Worm (Caenorhabditis elegans) whole organism, young adult: Measurements from ENCODE around the gene cdh-1.

Experiments
- B0019.2 ChIP-seq: fragments of 200-800 bp; sonication (Bioruptor generic); conservative IDR thresholded peaks from 2 replicates; pipeline ENCODE4 v1.3.6; 2022; ENCODE audit warnings: missing genetic modification reagents, missing genetic modification characterization, missing compliant biosample characterization
- C06A6.2 ChIP-seq: fragments of 200-800 bp; sonication (Bioruptor generic); conservative IDR thresholded peaks from 2 replicates; pipeline ENCODE4 v1.3.6; 2022; ENCODE audit warnings: missing genetic modification characterization, missing compliant biosample characterization
- C17E4.6 ChIP-seq: fragments of 200-800 bp; sonication (Bioruptor generic); IDR thresholded peaks from 2 replicates; pipeline ENCODE4 v1.3.6; 2022; ENCODE audit warnings: missing genetic modification reagents, missing genetic modification characterization, missing compliant biosample characterization
- D2030.7 ChIP-seq: fragments of 200-800 bp; sonication (Bioruptor generic); IDR thresholded peaks from 2 replicates; pipeline ENCODE4 v1.3.6; 2022; ENCODE audit warnings: missing genetic modification reagents, missing genetic modification characterization, missing compliant biosample characterization
- F10E7.11 ChIP-seq: sonication (generic microtip); optimal IDR thresholded peaks from 2 replicates; lab custom pipeline; 2017; ENCODE audit warnings: mild to moderate bottlenecking, missing genetic modification characterization, moderate library complexity, missing compliant biosample characterization
- F33H1.4 ChIP-seq: fragments of 200-800 bp; sonication (Bioruptor generic); IDR thresholded peaks from 2 replicates; pipeline ENCODE4 v1.3.6; 2022; ENCODE audit warnings: missing genetic modification reagents, missing genetic modification characterization, missing compliant biosample characterization
- F49E8.2 ChIP-seq: sonication (generic microtip); optimal IDR thresholded peaks from 3 replicates; lab custom pipeline; 2017; ENCODE audit warnings: missing genetic modification characterization, mild to moderate bottlenecking, missing compliant biosample characterization, antibody characterized with exemption, moderate library complexity; ENCODE audit not compliant: insufficient read depth
- F55B11.4 ChIP-seq: sonication (generic microtip); optimal IDR thresholded peaks from 2 replicates; lab custom pipeline; 2016; ENCODE audit warnings: missing compliant biosample characterization, missing genetic modification characterization, borderline replicate concordance; ENCODE audit not compliant: insufficient read depth
- T07F8.4 ChIP-seq: sonication (generic microtip); optimal IDR thresholded peaks from 2 replicates; lab custom pipeline; 2016; ENCODE audit warnings: mild to moderate bottlenecking, missing genetic modification characterization, moderate library complexity, missing compliant biosample characterization
- Y53F4B.3 ChIP-seq: fragments of 200-800 bp; sonication (Bioruptor generic); IDR thresholded peaks from 2 replicates; pipeline ENCODE4 v1.3.6; 2022; ENCODE audit warnings: missing genetic modification reagents, missing genetic modification characterization, missing compliant biosample characterization
- ama-1 ChIP-seq, 3 experiments: fragments of 150-350 bp in 1 of 3; sonication (generic microtip) in 2 of 3; optimal IDR thresholded peaks; 2 replicates each; lab custom pipeline; 2014 to 2018; ENCODE audit warnings: missing biosample characterization in 2 of 3, missing genetic modification characterization in 2 of 3, missing genetic modification reagents in 2 of 3
- aptf-2 ChIP-seq: fragments of 200-800 bp; sonication (Bioruptor generic); conservative IDR thresholded peaks from 2 replicates; pipeline ENCODE4 v1.3.6; 2022; ENCODE audit warnings: missing genetic modification reagents, missing genetic modification characterization, missing compliant biosample characterization
- aptf-3 ChIP-seq: fragments of 200-800 bp; sonication (Bioruptor generic); IDR thresholded peaks from 2 replicates; pipeline ENCODE4 v1.3.6; 2022; ENCODE audit warnings: missing genetic modification characterization, missing compliant biosample characterization
- atf-7 ChIP-seq: sonication (generic microtip); optimal IDR thresholded peaks from 2 replicates; lab custom pipeline; 2017; ENCODE audit warnings: mild to moderate bottlenecking, missing genetic modification characterization, missing compliant biosample characterization
- ceh-79 ChIP-seq: sonication (generic microtip); optimal IDR thresholded peaks from 2 replicates; lab custom pipeline; 2017; ENCODE audit warnings: mild to moderate bottlenecking, missing genetic modification characterization, missing compliant biosample characterization
- chd-7 ChIP-seq: sonication (generic microtip); optimal IDR thresholded peaks from 2 replicates; lab custom pipeline; 2016; ENCODE audit warnings: mild to moderate bottlenecking, missing genetic modification characterization, moderate library complexity, missing compliant biosample characterization
- dox-1 ChIP-seq: fragments of 200-800 bp; sonication (Bioruptor generic); IDR thresholded peaks from 2 replicates; pipeline ENCODE4 v1.3.6; 2022; ENCODE audit warnings: missing genetic modification reagents, missing genetic modification characterization, missing compliant biosample characterization
- efl-1 ChIP-seq: fragments of 150-350 bp; optimal IDR thresholded peaks from 2 replicates; lab custom pipeline; 2014; ENCODE audit warnings: missing biosample characterization, missing genetic modification reagents, missing genetic modification characterization
- egl-44 ChIP-seq: fragments of 200-800 bp; sonication (Bioruptor generic); IDR thresholded peaks from 2 replicates; pipeline ENCODE4 v1.3.6; 2022; ENCODE audit warnings: missing genetic modification reagents, missing genetic modification characterization, missing compliant biosample characterization
- ekl-4 ChIP-seq: fragments of 200-800 bp; sonication (Bioruptor generic); IDR thresholded peaks from 2 replicates; pipeline ENCODE4 v1.3.6; 2022; ENCODE audit warnings: missing genetic modification reagents, missing genetic modification characterization, missing compliant biosample characterization
- ets-4 ChIP-seq: fragments of 200-800 bp; sonication (Bioruptor generic); optimal IDR thresholded peaks from 2 replicates; lab custom pipeline; 2018; ENCODE audit warnings: mild to moderate bottlenecking, missing genetic modification characterization, missing compliant biosample characterization
- gei-17 ChIP-seq: fragments of 200-800 bp; sonication (Bioruptor generic); optimal IDR thresholded peaks from 2 replicates; lab custom pipeline; 2018; ENCODE audit warnings: mild to moderate bottlenecking, missing genetic modification characterization, missing compliant biosample characterization
- him-1 ChIP-seq: sonication (generic microtip); optimal IDR thresholded peaks from 2 replicates; lab custom pipeline; 2016; ENCODE audit warnings: missing genotype, missing genetic modification reagents, missing genetic modification characterization, missing compliant biosample characterization
- hlh-12 ChIP-seq: sonication (generic microtip); optimal IDR thresholded peaks from 2 replicates; lab custom pipeline; 2016; ENCODE audit warnings: missing genetic modification characterization, missing compliant biosample characterization
- hrde-1 ChIP-seq: sonication (generic microtip); optimal IDR thresholded peaks from 2 replicates; lab custom pipeline; 2016; ENCODE audit warnings: missing genetic modification characterization, mild to moderate bottlenecking, missing compliant biosample characterization, moderate library complexity, missing genotype, missing genetic modification reagents, borderline replicate concordance
- lin-35 ChIP-seq, 3 experiments: fragments of 150-350 bp in 2 of 3; sonication (generic microtip) in 1 of 3; optimal IDR thresholded peaks; 2 replicates each; lab custom pipeline; 2014 to 2018; ENCODE audit warnings: missing biosample characterization in 3 of 3, missing genetic modification characterization in 3 of 3, missing genetic modification reagents in 3 of 3
- lir-1 ChIP-seq: fragments of 200-800 bp; sonication (Bioruptor generic); conservative IDR thresholded peaks from 2 replicates; pipeline ENCODE4 v1.3.6; 2022; ENCODE audit warnings: missing genetic modification reagents, missing genetic modification characterization, missing compliant biosample characterization
- madf-3 ChIP-seq: fragments of 200-800 bp; sonication (Bioruptor generic); IDR thresholded peaks from 2 replicates; pipeline ENCODE4 v1.3.6; 2022; ENCODE audit warnings: missing genetic modification reagents, missing genetic modification characterization, missing compliant biosample characterization
- mcd-1 ChIP-seq: fragments of 200-800 bp; sonication (Bioruptor generic); IDR thresholded peaks from 2 replicates; pipeline ENCODE4 v1.3.6; 2022; ENCODE audit warnings: missing genetic modification reagents, missing genetic modification characterization, missing compliant biosample characterization
- mel-28 ChIP-seq: sonication (generic microtip); optimal IDR thresholded peaks from 2 replicates; lab custom pipeline; 2016; ENCODE audit warnings: borderline replicate concordance, mild to moderate bottlenecking, missing genetic modification characterization, missing compliant biosample characterization
- nhr-27 ChIP-seq: fragments of 200-800 bp; sonication (Bioruptor generic); optimal IDR thresholded peaks from 2 replicates; lab custom pipeline; 2018; ENCODE audit warnings: mild to moderate bottlenecking, missing genetic modification characterization, moderate library complexity, missing compliant biosample characterization
- repo-1 ChIP-seq: sonication (generic microtip); optimal IDR thresholded peaks from 2 replicates; lab custom pipeline; 2017; ENCODE audit warnings: mild to moderate bottlenecking, missing genetic modification characterization, missing compliant biosample characterization
- unc-130 ChIP-seq: sonication (generic microtip); optimal IDR thresholded peaks from 2 replicates; lab custom pipeline; 2016; ENCODE audit warnings: missing genetic modification reagents, missing genetic modification characterization, missing compliant biosample characterization
- xnd-1 ChIP-seq: sonication (generic microtip); optimal IDR thresholded peaks from 2 replicates; lab custom pipeline; 2016; ENCODE audit warnings: missing genotype, missing genetic modification reagents, missing genetic modification characterization, missing compliant biosample characterization
- ztf-3 ChIP-seq: fragments of 200-800 bp; sonication (Bioruptor generic); optimal IDR thresholded peaks from 2 replicates; lab custom pipeline; 2018; ENCODE audit warnings: mild to moderate bottlenecking, missing genetic modification characterization, missing compliant biosample characterization

The cdh-1 gene

DNA sequence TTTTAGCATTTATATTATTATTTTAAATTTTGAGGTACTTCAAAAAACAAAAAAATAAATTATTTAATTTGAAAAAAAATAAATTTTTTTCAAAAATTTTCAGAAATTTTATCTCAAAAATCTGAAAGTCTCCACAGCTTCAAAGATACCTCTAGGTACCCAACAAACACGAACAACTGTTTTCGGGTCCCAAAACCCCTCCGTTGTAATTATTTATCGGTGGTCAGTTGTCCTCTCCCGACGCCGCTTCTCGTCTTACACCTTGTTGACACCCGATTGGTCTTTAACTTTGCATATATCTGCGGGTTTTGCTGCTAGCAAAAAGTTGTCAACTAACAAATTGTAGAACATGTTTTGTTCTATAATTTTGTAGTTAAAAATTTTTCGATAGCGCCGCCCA lies 65.5 kb downstream of the cdh-1 start:
- TF ChIP-seq Y53F4B.3 (GFP tag; lab: Robert Waterston, UW) (no peak), ets-4 (GFP tag; lab: Kevin White, UChicago) (no peak)

- TF ChIP-seq lin-35 (GFP tag; optimal IDR thresholded peaks at IDR 0.05; lab: Kevin White, UChicago) (no peak), ekl-4 (GFP tag; lab: Robert Waterston, UW) (no peak), C17E4.6 (GFP tag; lab: Robert Waterston, UW) (no peak), chd-7 (tag; lab: Kevin White, UChicago) (no peak)
- TF ChIP-seq, all 124 proteins: peak for 0
Observed at ce11 chrIII:2980927-2981326, 70.2 kb downstream of the cdh-1 start.

DNA sequence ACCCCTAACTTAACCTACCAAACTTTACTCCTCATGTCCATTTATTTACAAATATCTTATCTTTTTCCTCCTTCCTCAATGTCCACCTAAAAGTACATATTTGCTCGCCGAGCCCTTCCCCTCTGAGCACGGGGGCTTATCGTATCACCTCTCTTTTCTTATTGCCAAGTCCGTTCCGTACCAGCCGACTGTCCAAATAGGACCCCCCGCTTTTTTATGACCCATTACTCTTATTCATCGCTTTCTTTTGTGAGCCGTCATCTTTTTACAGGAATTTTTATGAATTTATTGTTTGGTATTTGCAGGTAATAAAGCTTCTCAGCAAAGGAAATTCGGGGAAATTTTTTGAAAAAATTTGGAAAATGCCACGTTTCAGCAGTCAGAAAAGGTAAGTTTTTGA lies 71.4 kb downstream of the cdh-1 start, which contains the start of gene Y55D5A.1:
TSS of gene Y55D5A.1 (plus strand) at position 301 of the 400 bp plus-strand sequence.
- no peak for TF ChIP-seq lin-35 (GFP tag; optimal IDR thresholded peaks at IDR 0.05; lab: Kevin White, UChicago)
- TF ChIP-seq F49E8.2 (tag; lab: Kevin White, UChicago) = no peak
- no peak for TF ChIP-seq mel-28 (tag; lab: Kevin White, UChicago)
- TF ChIP-seq F55B11.4 = no peak
- no peak for TF ChIP-seq him-1 (tag; lab: Kevin White, UChicago)
- no peak for TF ChIP-seq mcd-1 (GFP tag; lab: Robert Waterston, UW)
- no peak for TF ChIP-seq aptf-3 (GFP tag; lab: Robert Waterston, UW)
- TF ChIP-seq hrde-1 (tag; lab: Kevin White, UChicago) = no peak
- TF ChIP-seq T07F8.4 = no peak
- TF ChIP-seq aptf-2 (GFP tag; lab: Robert Waterston, UW) = no peak
- TF ChIP-seq C06A6.2 (GFP tag; lab: Robert Waterston, UW) = no peak
- TF ChIP-seq F33H1.4 = no peak
- no peak for TF ChIP-seq lir-1
- no peak for TF ChIP-seq ama-1 (optimal IDR thresholded peaks at IDR 0.05; lab: Kevin White, UChicago)
- no peak for TF ChIP-seq ama-1 (GFP tag; optimal IDR thresholded peaks at IDR 0.05; lab: Kevin White, UChicago)
- no peak for TF ChIP-seq B0019.2 (GFP tag; lab: Robert Waterston, UW)

DNA sequence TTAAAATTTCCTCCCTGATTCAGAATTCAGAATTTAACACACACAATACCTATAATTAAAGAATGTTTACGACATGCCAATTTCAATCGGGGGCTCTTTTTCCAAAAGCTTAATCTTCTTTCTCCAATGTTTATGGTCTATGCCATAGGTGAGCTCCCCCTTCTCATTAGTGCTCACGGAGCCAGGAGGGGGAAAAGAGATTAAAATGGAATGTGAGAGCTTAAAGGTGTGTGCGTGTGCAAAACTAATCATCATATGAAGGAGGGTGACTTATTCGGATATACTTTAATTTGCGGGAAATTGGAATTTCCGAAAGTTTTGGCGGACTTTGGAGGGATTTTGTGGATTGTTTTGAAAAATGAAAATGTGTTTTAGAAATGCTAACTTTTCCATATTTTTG lies 72.3 kb downstream of the cdh-1 start:
- no peak for TF ChIP-seq lir-1
- TF ChIP-seq ceh-79 (tag; lab: Kevin White, UChicago) = no peak
- no peak for TF ChIP-seq F10E7.11 (tag; lab: Kevin White, UChicago)
- TF ChIP-seq madf-3 (GFP tag; lab: Robert Waterston, UW) = no peak
- no peak for TF ChIP-seq gei-17 (GFP tag; lab: Kevin White, UChicago)
- no peak for TF ChIP-seq dox-1 (GFP tag; lab: Robert Waterston, UW)
- no peak for TF ChIP-seq ztf-3 (GFP tag; lab: Kevin White, UChicago)
- no peak for TF ChIP-seq him-1 (tag; lab: Kevin White, UChicago)
- no peak for TF ChIP-seq Y53F4B.3 (GFP tag; lab: Robert Waterston, UW)
- no peak for TF ChIP-seq hlh-12
- no peak for TF ChIP-seq aptf-2 (GFP tag; lab: Robert Waterston, UW)
- no peak for TF ChIP-seq atf-7 (tag; lab: Kevin White, UChicago)
- TF ChIP-seq egl-44 (GFP tag; lab: Robert Waterston, UW) = no peak
- no peak for TF ChIP-seq repo-1 (tag; lab: Kevin White, UChicago)
- TF ChIP-seq D2030.7 (GFP tag; lab: Robert Waterston, UW) = no peak
- TF ChIP-seq xnd-1 = no peak
- no peak for TF ChIP-seq chd-7 (tag; lab: Kevin White, UChicago)
- no peak for TF ChIP-seq unc-130 (GFP tag; lab: Kevin White, UChicago)
- TF ChIP-seq efl-1 (GFP tag; lab: Kevin White, UChicago) = no peak
- no peak for TF ChIP-seq nhr-27 (tag; lab: Kevin White, UChicago)
